Worm (Caenorhabditis elegans) whole organism, L4 larva: ENCODE data around the gene T24F1.4.
A peak's percentile ranks its signal among the peaks of the same experiment; 100 is the strongest.

Experiments
- F44E2.7 ChIP-seq: fragments of 200-800 bp; sonication (Bioruptor generic); IDR thresholded peaks from 2 replicates; pipeline ENCODE4 v2.1.2; 2022; ENCODE audit warnings: missing genetic modification characterization, missing compliant biosample characterization
- R02D3.7 ChIP-seq: fragments of 150-350 bp; sonication (generic microtip); optimal IDR thresholded peaks from 3 replicates; lab custom pipeline; 2014; ENCODE audit warnings: missing biosample characterization, missing genetic modification characterization
- Y105C5A.15 ChIP-seq: fragments of 200-800 bp; sonication (Bioruptor generic); IDR thresholded peaks from 2 replicates; pipeline ENCODE4 v1.3.6; 2022; ENCODE audit warnings: missing genetic modification characterization, missing compliant biosample characterization
- Y48G9A.11 ChIP-seq: fragments of 200-800 bp; sonication (Bioruptor generic); IDR thresholded peaks from 2 replicates; pipeline ENCODE4 v1.3.6; 2022; ENCODE audit warnings: missing genetic modification reagents, missing genetic modification characterization, missing compliant biosample characterization
- Y5F2A.4 ChIP-seq: fragments of 200-800 bp; sonication (Bioruptor generic); optimal IDR thresholded peaks from 2 replicates; lab custom pipeline; 2018; ENCODE audit warnings: mild to moderate bottlenecking, missing genetic modification characterization, missing compliant biosample characterization
- ZK337.2 ChIP-seq: fragments of 200-800 bp; sonication (Bioruptor generic); IDR thresholded peaks from 2 replicates; pipeline ENCODE4 v1.3.6; 2022; ENCODE audit warnings: missing genetic modification reagents, missing genetic modification characterization, missing compliant biosample characterization
- aha-1 ChIP-seq: fragments of 150-350 bp; peaks from one replicate; lab custom pipeline; 2014; ENCODE audit warnings: missing biosample characterization, missing genetic modification characterization
- attf-4 ChIP-seq: sonication (generic microtip); optimal IDR thresholded peaks from 3 replicates; lab custom pipeline; 2017; ENCODE audit warnings: missing biosample characterization, missing genetic modification characterization
- ceh-28 ChIP-seq: fragments of 150-350 bp; optimal IDR thresholded peaks from 2 replicates; lab custom pipeline; 2014; ENCODE audit warnings: missing biosample characterization, missing genetic modification reagents, missing genetic modification characterization
- ceh-32 ChIP-seq: sonication (generic microtip); optimal IDR thresholded peaks from 2 replicates; lab custom pipeline; 2016; ENCODE audit warnings: mild to moderate bottlenecking, missing genetic modification characterization, missing compliant biosample characterization; ENCODE audit not compliant: poor library complexity
- ctbp-1 ChIP-seq: fragments of 200-800 bp; sonication (Bioruptor generic); IDR thresholded peaks from 2 replicates; pipeline ENCODE4 v1.3.6; 2022; ENCODE audit warnings: missing genetic modification reagents, missing genetic modification characterization, missing compliant biosample characterization
- daf-12 ChIP-seq: fragments of 150-350 bp; optimal IDR thresholded peaks from 2 replicates; lab custom pipeline; 2014; ENCODE audit warnings: missing biosample characterization, missing genetic modification reagents, missing genetic modification characterization
- daf-16 ChIP-seq, 3 experiments: sonication (generic microtip); optimal IDR thresholded peaks; 2 replicates each; lab custom pipeline; 2016 to 2017; ENCODE audit warnings: missing genetic modification characterization in 3 of 3, missing genetic modification reagents in 3 of 3, mild to moderate bottlenecking in 2 of 3, missing compliant biosample characterization in 2 of 3, missing biosample characterization in 1 of 3, moderate library complexity in 1 of 3
- daf-8 ChIP-seq: fragments of 200-800 bp; sonication (Bioruptor generic); IDR thresholded peaks from 2 replicates; pipeline ENCODE4 v1.3.6; 2022; ENCODE audit warnings: missing genetic modification characterization, missing compliant biosample characterization
- dmd-8 ChIP-seq: fragments of 200-800 bp; sonication (Bioruptor generic); IDR thresholded peaks from 2 replicates; pipeline ENCODE4 v1.3.6; 2022; ENCODE audit warnings: missing genetic modification characterization, missing compliant biosample characterization
- dmd-9 ChIP-seq: fragments of 200-800 bp; sonication (Bioruptor generic); IDR thresholded peaks from 2 replicates; pipeline ENCODE4 v1.3.6; 2022; ENCODE audit warnings: missing genetic modification reagents, missing genetic modification characterization, missing compliant biosample characterization
- dpl-1 ChIP-seq: fragments of 150-350 bp; optimal IDR thresholded peaks from 2 replicates; lab custom pipeline; 2014; ENCODE audit warnings: missing biosample characterization, missing genetic modification reagents, missing genetic modification characterization
- egl-43 ChIP-seq: fragments of 200-800 bp; sonication (Bioruptor generic); IDR thresholded peaks from 2 replicates; pipeline ENCODE4 v1.3.6; 2022; ENCODE audit warnings: missing genetic modification reagents, missing genetic modification characterization, missing compliant biosample characterization
- fkh-10 ChIP-seq: fragments of 150-350 bp; optimal IDR thresholded peaks from 2 replicates; lab custom pipeline; 2014; ENCODE audit warnings: missing biosample characterization, missing genetic modification reagents, missing genetic modification characterization
- hlh-30 ChIP-seq: sonication (generic microtip); optimal IDR thresholded peaks from 2 replicates; lab custom pipeline; 2017; ENCODE audit warnings: antibody characterized with exemption, mild to moderate bottlenecking, missing genetic modification characterization, missing compliant biosample characterization; ENCODE audit not compliant: insufficient read depth
- hmg-1.1 ChIP-seq: fragments of 200-800 bp; sonication (Bioruptor generic); IDR thresholded peaks from 2 replicates; pipeline ENCODE4 v1.3.6; 2022; ENCODE audit warnings: missing genetic modification reagents, missing genetic modification characterization, missing compliant biosample characterization
- lim-7 ChIP-seq: fragments of 200-800 bp; sonication (Bioruptor generic); IDR thresholded peaks from 2 replicates; pipeline ENCODE4 v1.3.6; 2022; ENCODE audit warnings: missing genetic modification characterization, missing compliant biosample characterization
- lin-1 ChIP-seq: fragments of 200-800 bp; sonication (Bioruptor generic); IDR thresholded peaks from 2 replicates; pipeline ENCODE4 v1.3.6; 2022; ENCODE audit warnings: missing genetic modification reagents, missing genetic modification characterization, missing compliant biosample characterization
- lin-29 ChIP-seq: fragments of 200-800 bp; sonication (Bioruptor generic); IDR thresholded peaks from 2 replicates; pipeline ENCODE4 v1.3.6; 2022; ENCODE audit warnings: missing genetic modification reagents, missing genetic modification characterization, missing compliant biosample characterization
- lin-38 ChIP-seq: fragments of 200-800 bp; sonication (Bioruptor generic); IDR thresholded peaks from 2 replicates; pipeline ENCODE4 v1.3.6; 2022; ENCODE audit warnings: missing genetic modification reagents, missing genetic modification characterization, missing compliant biosample characterization
- lin-39 ChIP-seq: fragments of 150-350 bp; optimal IDR thresholded peaks from 2 replicates; lab custom pipeline; 2014; ENCODE audit warnings: missing biosample characterization, missing genetic modification reagents, missing genetic modification characterization
- lir-3 ChIP-seq: sonication (generic microtip); optimal IDR thresholded peaks from 2 replicates; lab custom pipeline; 2016; ENCODE audit warnings: mild to moderate bottlenecking, missing genetic modification characterization, missing compliant biosample characterization
- madf-9 ChIP-seq: fragments of 200-800 bp; sonication (Bioruptor generic); conservative IDR thresholded peaks from 2 replicates; pipeline ENCODE4 v1.3.6; 2022; ENCODE audit warnings: missing genetic modification reagents, missing genetic modification characterization, missing compliant biosample characterization
- mdl-1 ChIP-seq, 2 experiments: fragments of 150-350 bp in 1 of 2; sonication (generic microtip) in 1 of 2; optimal IDR thresholded peaks; 2 replicates each; lab custom pipeline; 2014 to 2017; ENCODE audit warnings: missing biosample characterization in 2 of 2, missing genetic modification characterization in 2 of 2
- mep-1 ChIP-seq: fragments of 150-350 bp; sonication (generic microtip); optimal IDR thresholded peaks from 3 replicates; lab custom pipeline; 2014; ENCODE audit warnings: missing biosample characterization, missing genetic modification characterization
- mes-2 ChIP-seq: sonication (generic microtip); optimal IDR thresholded peaks from 2 replicates; lab custom pipeline; 2016; ENCODE audit warnings: missing genotype, mild to moderate bottlenecking, missing genetic modification characterization, missing compliant biosample characterization; ENCODE audit not compliant: poor library complexity, severe bottlenecking
- mxl-3 ChIP-seq: fragments of 200-800 bp; sonication (Bioruptor generic); optimal IDR thresholded peaks from 2 replicates; lab custom pipeline; 2018; ENCODE audit warnings: mild to moderate bottlenecking, missing genetic modification characterization, missing compliant biosample characterization
- nhr-11 ChIP-seq: fragments of 150-350 bp; optimal IDR thresholded peaks from 2 replicates; lab custom pipeline; 2014; ENCODE audit warnings: missing biosample characterization, missing genetic modification characterization
- nhr-111 ChIP-seq: fragments of 200-800 bp; sonication (Bioruptor generic); optimal IDR thresholded peaks from 2 replicates; lab custom pipeline; 2018; ENCODE audit warnings: mild to moderate bottlenecking, missing genetic modification characterization, missing compliant biosample characterization
- nhr-237 ChIP-seq: sonication (generic microtip); optimal IDR thresholded peaks from 2 replicates; lab custom pipeline; 2017; ENCODE audit warnings: missing biosample characterization, missing genetic modification characterization
- nhr-25 ChIP-seq: sonication (generic microtip); optimal IDR thresholded peaks from 2 replicates; lab custom pipeline; 2017; ENCODE audit warnings: missing genetic modification characterization, mild to moderate bottlenecking, missing compliant biosample characterization, antibody characterized with exemption, moderate library complexity, borderline replicate concordance; ENCODE audit not compliant: insufficient read depth
- nhr-42 ChIP-seq: fragments of 200-800 bp; sonication (Bioruptor generic); IDR thresholded peaks from 2 replicates; pipeline ENCODE4 v1.3.6; 2022; ENCODE audit warnings: missing genetic modification characterization, missing compliant biosample characterization
- nhr-48 ChIP-seq: sonication (generic microtip); optimal IDR thresholded peaks from 2 replicates; lab custom pipeline; 2016; ENCODE audit warnings: mild to moderate bottlenecking, missing genetic modification characterization, missing compliant biosample characterization
- nhr-76 ChIP-seq: fragments of 150-350 bp; optimal IDR thresholded peaks from 2 replicates; lab custom pipeline; 2014; ENCODE audit warnings: missing biosample characterization, missing genetic modification characterization
- pha-4 ChIP-seq, 2 experiments: fragments of 150-350 bp in 1 of 2; fragments of 200-800 bp in 1 of 2; sonication (Bioruptor generic) in 1 of 2; IDR thresholded peaks in 1 of 2; optimal IDR thresholded peaks in 1 of 2; 2 replicates each; pipeline versions ENCODE4 v1.3.6 to Lab custom; 2014 to 2022; ENCODE audit warnings: missing genetic modification characterization in 2 of 2, missing genetic modification reagents in 2 of 2, missing biosample characterization in 1 of 2, missing compliant biosample characterization in 1 of 2
- php-3 ChIP-seq: fragments of 200-800 bp; sonication (Bioruptor generic); IDR thresholded peaks from 2 replicates; pipeline ENCODE4 v1.3.6; 2022; ENCODE audit warnings: missing genetic modification reagents, missing genetic modification characterization, missing compliant biosample characterization
- saeg-2 ChIP-seq: fragments of 200-800 bp; sonication (Bioruptor generic); IDR thresholded peaks from 2 replicates; pipeline ENCODE4 v1.3.6; 2022; ENCODE audit warnings: missing genetic modification reagents, missing genetic modification characterization, missing compliant biosample characterization
- spr-3 ChIP-seq: fragments of 200-800 bp; sonication (Bioruptor generic); optimal IDR thresholded peaks from 2 replicates; lab custom pipeline; 2018; ENCODE audit warnings: mild to moderate bottlenecking, missing genetic modification characterization, missing compliant biosample characterization
- tag-97 ChIP-seq: fragments of 200-800 bp; sonication (Bioruptor generic); IDR thresholded peaks from 2 replicates; pipeline ENCODE4 v1.3.6; 2022; ENCODE audit warnings: missing genetic modification characterization, missing compliant biosample characterization
- tra-1 ChIP-seq: fragments of 200-800 bp; sonication (Bioruptor generic); IDR thresholded peaks from 2 replicates; pipeline ENCODE4 v1.3.6; 2022; ENCODE audit warnings: missing genetic modification reagents, missing genetic modification characterization, missing compliant biosample characterization
- unc-130 ChIP-seq: sonication (generic microtip); optimal IDR thresholded peaks from 2 replicates; lab custom pipeline; 2016; ENCODE audit warnings: missing genetic modification reagents, missing genetic modification characterization, missing compliant biosample characterization
- unc-62 ChIP-seq, 3 experiments: fragments of 150-350 bp in 1 of 3; sonication (generic microtip); optimal IDR thresholded peaks in 2 of 3; peaks in 1 of 3; 1 replicate in 1 of 3; 2 replicates in 2 of 3; lab custom pipeline; 2014 to 2017; ENCODE audit warnings: missing biosample characterization in 3 of 3, missing genetic modification characterization in 3 of 3, missing genetic modification reagents in 3 of 3, missing genotype in 1 of 3
- zip-2 ChIP-seq: fragments of 150-350 bp; optimal IDR thresholded peaks from 2 replicates; lab custom pipeline; 2014; ENCODE audit warnings: missing biosample characterization, missing genetic modification characterization
- ztf-11 ChIP-seq: fragments of 150-350 bp; optimal IDR thresholded peaks from 2 replicates; lab custom pipeline; 2014; ENCODE audit warnings: missing biosample characterization, missing genetic modification characterization

Gene T24F1.4

DNA sequence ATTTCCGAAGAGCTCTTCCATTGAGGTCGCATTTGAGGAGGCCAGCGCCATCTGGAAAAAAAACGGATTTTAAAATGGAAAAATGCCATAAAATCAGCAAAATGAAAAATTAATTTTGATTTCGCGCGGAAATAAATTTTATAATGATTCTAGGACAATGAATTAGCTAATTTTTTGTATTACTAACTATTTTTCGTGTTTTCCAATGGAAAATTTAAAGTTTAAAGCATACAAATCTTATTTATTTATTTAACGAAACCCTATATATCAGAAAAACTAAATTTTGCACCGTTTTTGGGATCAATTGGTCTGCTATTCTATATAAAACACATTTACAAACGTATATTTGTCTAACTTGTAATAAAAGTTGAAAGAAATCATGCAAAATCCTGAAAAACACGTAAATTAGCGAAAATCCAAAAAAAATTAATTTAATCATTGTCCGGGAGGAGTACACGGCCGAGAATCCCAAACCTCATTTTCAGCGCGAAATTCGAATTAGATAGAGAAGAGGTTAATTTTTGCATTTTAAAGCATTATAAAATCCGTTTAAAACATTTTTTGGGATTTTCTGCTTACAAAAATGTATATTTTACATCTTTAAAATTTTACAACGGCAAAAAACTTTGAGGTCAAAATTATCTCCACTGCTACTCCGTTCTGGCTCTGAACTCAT is 23.8 kb downstream of the T24F1.4 start, which contains the start of gene C47G2.3 (continued):
- TF ChIP-seq nhr-11 (tag; lab: Kevin White, UChicago) (no peak), pha-4 (GFP tag; IDR thresholded peaks at IDR 0.05; lab: Robert Waterston, UW) (no peak), pha-4 (tag; optimal IDR thresholded peaks at IDR 0.05; lab: Kevin White, UChicago) (no peak), daf-12 (tag; lab: Kevin White, UChicago) (no peak), daf-8 (GFP tag; lab: Robert Waterston, UW) (no peak), tra-1 (GFP tag; lab: Robert Waterston, UW) (no peak), hlh-30 (tag; lab: Kevin White, UChicago) (peak; percentile 17), saeg-2 (GFP tag; lab: Robert Waterston, UW) (no peak), ZK337.2 (GFP tag; lab: Robert Waterston, UW) (peak; percentile 79), ceh-28 (tag; lab: Kevin White, UChicago) (no peak), nhr-111 (GFP tag; lab: Kevin White, UChicago) (no peak), dmd-9 (GFP tag; lab: Robert Waterston, UW) (no peak), R02D3.7 (tag; lab: Kevin White, UChicago) (no peak), unc-62 (GFP tag; optimal IDR thresholded peaks at IDR 0.05 in 1 of 2; lab: Kevin White, UChicago) (no peak), unc-62 (tag; optimal IDR thresholded peaks at IDR 0.05; lab: Kevin White, UChicago) (no peak), aha-1 (peak; percentile 47), egl-43 (GFP tag; lab: Robert Waterston, UW) (no peak), hmg-1.1 (GFP tag; lab: Robert Waterston, UW) (no peak), nhr-42 (no peak), lir-3 (tag; lab: Kevin White, UChicago) (no peak), nhr-25 (tag; lab: Kevin White, UChicago) (no peak), lin-38 (GFP tag; lab: Robert Waterston, UW) (peak; percentile 79), F44E2.7 (no peak), dmd-8 (no peak), Y48G9A.11 (no peak), nhr-237 (tag; lab: Kevin White, UChicago) (no peak), mes-2 (tag; lab: Kevin White, UChicago) (peak; percentile 96), tag-97 (no peak), php-3 (GFP tag; lab: Robert Waterston, UW) (no peak), lim-7 (no peak), dpl-1 (GFP tag; lab: Kevin White, UChicago) (peak; percentile 90), nhr-48 (tag; lab: Kevin White, UChicago) (no peak), ctbp-1 (GFP tag; lab: Robert Waterston, UW) (no peak), unc-130 (GFP tag; lab: Kevin White, UChicago) (peak; percentile 75), Y5F2A.4 (GFP tag; lab: Kevin White, UChicago) (no peak), madf-9 (GFP tag; lab: Robert Waterston, UW) (0 out of 2 replicates have a peak, but pooled peaks have one; percentile 21), lin-29 (GFP tag; lab: Robert Waterston, UW) (no peak), attf-4 (tag; lab: Kevin White, UChicago) (no peak), ceh-32 (tag; lab: Kevin White, UChicago) (no peak), daf-16 (GFP tag; optimal IDR thresholded peaks at IDR 0.05; lab: Kevin White, UChicago) (no peak), daf-16 (tag; optimal IDR thresholded peaks at IDR 0.05; lab: Kevin White, UChicago) (peak; percentile 32), mep-1 (peak; percentile 55), mxl-3 (GFP tag; lab: Kevin White, UChicago) (no peak), zip-2 (tag; lab: Kevin White, UChicago) (no peak), spr-3 (GFP tag; lab: Kevin White, UChicago) (no peak), ztf-11 (tag; lab: Kevin White, UChicago) (no peak), lin-1 (GFP tag; lab: Robert Waterston, UW) (no peak), fkh-10 (GFP tag; lab: Kevin White, UChicago) (no peak), mdl-1 (tag; optimal IDR thresholded peaks at IDR 0.05; lab: Kevin White, UChicago) (no peak), nhr-76 (tag; lab: Kevin White, UChicago) (no peak), lin-39 (tag; lab: Kevin White, UChicago) (no peak), Y105C5A.15 (GFP tag; lab: Robert Waterston, UW) (0 out of 2 replicates have a peak, but pooled peaks have one; percentile 39)
